Fruit fly (Drosophila melanogaster): ENCODE measurements around the gene emc.

DNA sequence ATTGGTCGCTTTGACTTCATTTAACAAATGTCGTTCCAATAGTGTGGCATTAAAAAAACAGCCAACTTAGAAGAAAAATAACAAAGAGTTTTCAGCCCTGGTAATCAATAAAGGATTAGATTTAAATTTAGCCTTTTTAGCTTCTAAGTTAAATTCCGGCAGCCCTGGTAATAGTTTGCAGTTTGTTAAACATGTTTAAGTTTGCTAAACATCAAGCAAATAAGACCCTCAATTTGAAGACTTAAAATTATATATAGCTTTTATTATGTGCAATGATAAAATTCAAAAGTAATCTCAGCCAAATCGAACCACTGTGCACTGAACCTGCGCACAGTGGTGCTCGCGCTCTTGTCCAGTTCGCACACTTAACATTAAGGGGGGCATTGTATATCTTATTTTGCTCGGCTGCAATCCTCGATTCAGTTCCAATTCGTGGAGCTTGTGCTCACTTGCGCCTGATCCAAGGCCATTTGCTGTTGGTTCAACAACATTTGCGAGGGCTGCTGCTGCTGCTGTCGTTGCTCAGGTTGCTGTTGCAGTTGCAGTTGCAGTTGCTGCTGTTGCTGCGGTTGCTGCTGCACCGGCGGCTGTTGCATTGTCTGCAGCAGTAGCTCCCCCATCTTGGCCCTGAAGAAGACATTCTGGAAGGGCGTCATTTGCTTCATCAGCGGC is 11.6 kb upstream of the emc start:
- TF ChIP-seq CG2199 (GFP tag; IDR thresholded peaks at IDR 0.05): no peak
- no peak for TF ChIP-seq tx (GFP tag; optimal IDR thresholded peaks at IDR 0.05)
- TF ChIP-seq CTCF (GFP tag; optimal IDR thresholded peaks at IDR 0.05): no peak
- TF ChIP-seq ind (GFP tag; optimal IDR thresholded peaks at IDR 0.05): no peak
- TF ChIP-seq pho (GFP tag; optimal IDR thresholded peaks at IDR 0.05): no peak
